Fruit fly (Drosophila melanogaster) whole organism, prepupa: ENCODE results near the gene mRpL45.
A peak's percentile ranks its signal among the peaks of the same experiment; 100 is the strongest.

Experiments
- Blimp-1 ChIP-seq: fragments of 200-800 bp; sonication (Bioruptor generic); optimal IDR thresholded peaks from 3 replicates; lab custom pipeline; 2017; ENCODE audit warnings: missing biosample characterization, missing genetic modification characterization, mild to moderate bottlenecking, moderate library complexity, missing genetic modification reagents
- CG10631 ChIP-seq: fragments of 200-800 bp; sonication (Bioruptor generic); optimal IDR thresholded peaks from 2 replicates; lab custom pipeline; 2016; ENCODE audit warnings: missing biosample characterization, missing genetic modification characterization
- CG10669 ChIP-seq: fragments of 200-800 bp; sonication (Bioruptor generic); optimal IDR thresholded peaks from 3 replicates; lab custom pipeline; 2018; ENCODE audit warnings: missing biosample characterization, mild to moderate bottlenecking, missing genetic modification characterization, moderate library complexity
- CG11294 ChIP-seq: fragments of 200-800 bp; sonication (Bioruptor generic); IDR thresholded peaks from 2 replicates; pipeline ENCODE4 v1.3.6; 2022; ENCODE audit warnings: missing biosample characterization, missing genetic modification characterization
- CG11762 ChIP-seq: fragments of 200-800 bp; sonication (Bioruptor generic); optimal IDR thresholded peaks from 3 replicates; lab custom pipeline; 2016; ENCODE audit warnings: missing biosample characterization, missing genetic modification characterization; ENCODE audit not compliant: insufficient read depth
- CG11902 ChIP-seq: fragments of 200-800 bp; sonication (Bioruptor generic); optimal IDR thresholded peaks from 3 replicates; lab custom pipeline; 2016; ENCODE audit warnings: missing biosample characterization, missing genetic modification characterization
- CG15336 ChIP-seq: fragments of 200-800 bp; sonication (Bioruptor generic); IDR thresholded peaks from 2 replicates; pipeline ENCODE4 v1.3.6; 2022; ENCODE audit warnings: missing biosample characterization, missing genetic modification characterization
- CG1621 ChIP-seq: fragments of 200-800 bp; sonication (Bioruptor generic); optimal IDR thresholded peaks from 3 replicates; lab custom pipeline; 2018; ENCODE audit warnings: missing biosample characterization, mild to moderate bottlenecking, missing genetic modification characterization
- CG3032 ChIP-seq: fragments of 200-800 bp; optimal IDR thresholded peaks from 2 replicates; lab custom pipeline; 2019; ENCODE audit warnings: missing biosample characterization, mild to moderate bottlenecking, missing genetic modification characterization, moderate library complexity
- CG32006 ChIP-seq: fragments of 200-800 bp; sonication (Bioruptor generic); optimal IDR thresholded peaks from 3 replicates; lab custom pipeline; 2017; ENCODE audit warnings: missing biosample characterization, mild to moderate bottlenecking, missing genetic modification characterization
- CG34406 ChIP-seq: fragments of 200-800 bp; sonication (Bioruptor generic); optimal IDR thresholded peaks from 3 replicates; lab custom pipeline; 2016; ENCODE audit warnings: missing biosample characterization, missing genetic modification characterization
- CG3919 ChIP-seq: fragments of 200-800 bp; sonication (Bioruptor generic); optimal IDR thresholded peaks from 3 replicates; lab custom pipeline; 2016; ENCODE audit warnings: missing biosample characterization, missing genetic modification characterization
- CG4318 ChIP-seq: fragments of 200-800 bp; sonication (Bioruptor generic); optimal IDR thresholded peaks from 3 replicates; lab custom pipeline; 2017; ENCODE audit warnings: missing biosample characterization, mild to moderate bottlenecking, missing genetic modification characterization
- CG6276 ChIP-seq: fragments of 200-800 bp; sonication (Bioruptor generic); optimal IDR thresholded peaks from 2 replicates; lab custom pipeline; 2017; ENCODE audit warnings: missing biosample characterization, mild to moderate bottlenecking, missing genetic modification characterization
- CG6792 ChIP-seq: fragments of 200-800 bp; sonication (Bioruptor generic); optimal IDR thresholded peaks from 3 replicates; lab custom pipeline; 2016; ENCODE audit warnings: missing biosample characterization, missing genetic modification characterization
- CG6808 ChIP-seq: fragments of 200-800 bp; sonication (Bioruptor generic); optimal IDR thresholded peaks from 3 replicates; lab custom pipeline; 2017; ENCODE audit warnings: missing biosample characterization, missing genetic modification characterization, mild to moderate bottlenecking, moderate library complexity, missing genetic modification reagents
- CG6854 ChIP-seq: fragments of 200-800 bp; sonication (Bioruptor generic); optimal IDR thresholded peaks from 2 replicates; lab custom pipeline; 2017; ENCODE audit warnings: missing biosample characterization, mild to moderate bottlenecking, missing genetic modification characterization
- CG7368 ChIP-seq: fragments of 200-800 bp; sonication (Bioruptor generic); optimal IDR thresholded peaks from 3 replicates; lab custom pipeline; 2016; ENCODE audit warnings: missing biosample characterization, missing genetic modification characterization
- CG8119 ChIP-seq: fragments of 200-800 bp; sonication (Bioruptor generic); IDR thresholded peaks from 3 replicates; pipeline ENCODE4 v1.3.6; 2022; ENCODE audit warnings: missing biosample characterization, missing genetic modification characterization
- CG8319 ChIP-seq: fragments of 200-800 bp; sonication (Bioruptor generic); optimal IDR thresholded peaks from 3 replicates; lab custom pipeline; 2016; ENCODE audit warnings: missing biosample characterization, missing genetic modification characterization
- CG8632 ChIP-seq: fragments of 200-800 bp; sonication (Bioruptor generic); optimal IDR thresholded peaks from 3 replicates; lab custom pipeline; 2016; ENCODE audit warnings: missing biosample characterization, missing genetic modification characterization
- CG9139 ChIP-seq: fragments of 200-800 bp; sonication (Bioruptor generic); optimal IDR thresholded peaks from 3 replicates; lab custom pipeline; 2017; ENCODE audit warnings: missing biosample characterization, mild to moderate bottlenecking, missing genetic modification characterization
- Eip75B ChIP-seq: fragments of 200-800 bp; sonication (Bioruptor generic); optimal IDR thresholded peaks from 3 replicates; lab custom pipeline; 2016; ENCODE audit warnings: missing biosample characterization, missing genetic modification characterization
- Ets21C ChIP-seq: fragments of 200-800 bp; sonication (Bioruptor generic); optimal IDR thresholded peaks from 3 replicates; lab custom pipeline; 2016; ENCODE audit warnings: missing biosample characterization, missing genetic modification characterization
- Ets96B ChIP-seq: fragments of 200-800 bp; optimal IDR thresholded peaks from 2 replicates; lab custom pipeline; 2019; ENCODE audit warnings: missing biosample characterization, mild to moderate bottlenecking, missing genetic modification characterization, moderate library complexity
- Gug ChIP-seq: fragments of 200-800 bp; sonication (Bioruptor generic); IDR thresholded peaks from 2 replicates; pipeline ENCODE4 v1.3.6; 2022; ENCODE audit warnings: missing biosample characterization, missing genetic modification characterization
- Hr38 ChIP-seq: sonication (Bioruptor generic); optimal IDR thresholded peaks from 2 replicates; lab custom pipeline; 2016; ENCODE audit warnings: missing biosample characterization, missing genetic modification characterization
- Hr39 ChIP-seq: fragments of 200-800 bp; sonication (Bioruptor generic); optimal IDR thresholded peaks from 2 replicates; lab custom pipeline; 2016; ENCODE audit warnings: missing biosample characterization, missing genetic modification characterization
- Hr4 ChIP-seq: fragments of 200-800 bp; sonication (Bioruptor generic); optimal IDR thresholded peaks from 3 replicates; lab custom pipeline; 2016; ENCODE audit warnings: missing biosample characterization, missing genetic modification characterization
- Lpt ChIP-seq: fragments of 200-800 bp; sonication (Bioruptor generic); optimal IDR thresholded peaks from 3 replicates; lab custom pipeline; 2016; ENCODE audit warnings: missing biosample characterization, missing genetic modification characterization
- Met ChIP-seq: fragments of 200-800 bp; sonication (Bioruptor generic); optimal IDR thresholded peaks from 3 replicates; lab custom pipeline; 2016; ENCODE audit warnings: missing biosample characterization, missing genetic modification characterization
- Smox ChIP-seq: fragments of 200-800 bp; sonication (Bioruptor generic); optimal IDR thresholded peaks from 3 replicates; lab custom pipeline; 2016; ENCODE audit warnings: missing biosample characterization, missing genetic modification characterization
- Sox102F ChIP-seq: fragments of 200-800 bp; sonication (Bioruptor generic); optimal IDR thresholded peaks from 2 replicates; lab custom pipeline; 2016; ENCODE audit warnings: missing biosample characterization, mild to moderate bottlenecking, missing genetic modification characterization
- Sox14 ChIP-seq: fragments of 200-800 bp; sonication (Bioruptor generic); optimal IDR thresholded peaks from 3 replicates; lab custom pipeline; 2016; ENCODE audit warnings: missing biosample characterization, missing genetic modification characterization
- Sox15 ChIP-seq: fragments of 200-800 bp; sonication (Bioruptor generic); optimal IDR thresholded peaks from 3 replicates; lab custom pipeline; 2016; ENCODE audit warnings: missing biosample characterization, missing genetic modification characterization
- cyc ChIP-seq: fragments of 200-800 bp; sonication (Bioruptor generic); optimal IDR thresholded peaks from 3 replicates; lab custom pipeline; 2016; ENCODE audit warnings: missing biosample characterization, missing genetic modification characterization
- dac ChIP-seq: fragments of 200-800 bp; sonication (Bioruptor generic); optimal IDR thresholded peaks from 2 replicates; lab custom pipeline; 2017; ENCODE audit warnings: missing biosample characterization, mild to moderate bottlenecking, missing genetic modification characterization
- dsx ChIP-seq: fragments of 200-800 bp; optimal IDR thresholded peaks from 3 replicates; lab custom pipeline; 2019; ENCODE audit warnings: missing biosample characterization, mild to moderate bottlenecking, missing genetic modification characterization, moderate library complexity; ENCODE audit not compliant: poor library complexity, severe bottlenecking
- eg ChIP-seq: fragments of 200-800 bp; sonication (Bioruptor generic); IDR thresholded peaks from 3 replicates; pipeline ENCODE4 v1.3.6; 2022; ENCODE audit warnings: missing biosample characterization, missing genetic modification characterization
- esn ChIP-seq: fragments of 200-800 bp; sonication (Bioruptor generic); optimal IDR thresholded peaks from 2 replicates; lab custom pipeline; 2016; ENCODE audit warnings: missing biosample characterization, mild to moderate bottlenecking, missing genetic modification characterization, moderate library complexity
- fd59A ChIP-seq: fragments of 200-800 bp; sonication (Bioruptor generic); optimal IDR thresholded peaks from 2 replicates; lab custom pipeline; 2017; ENCODE audit warnings: missing biosample characterization, mild to moderate bottlenecking, missing genetic modification characterization, missing genetic modification reagents
- fkh ChIP-seq: fragments of 200-800 bp; sonication (Bioruptor generic); optimal IDR thresholded peaks from 3 replicates; lab custom pipeline; 2017; ENCODE audit warnings: missing biosample characterization, mild to moderate bottlenecking, missing genetic modification characterization, moderate library complexity
- lz ChIP-seq: fragments of 200-800 bp; sonication (Bioruptor generic); optimal IDR thresholded peaks from 3 replicates; lab custom pipeline; 2016; ENCODE audit warnings: missing biosample characterization, missing genetic modification characterization
- net ChIP-seq: fragments of 200-800 bp; sonication (Bioruptor generic); optimal IDR thresholded peaks from 3 replicates; lab custom pipeline; 2016; ENCODE audit warnings: missing biosample characterization, missing genetic modification characterization
- pdm3 ChIP-seq: fragments of 200-800 bp; sonication (Bioruptor generic); optimal IDR thresholded peaks from 3 replicates; lab custom pipeline; 2016; ENCODE audit warnings: missing biosample characterization, missing genetic modification characterization
- salr ChIP-seq, 2 experiments: fragments of 200-800 bp; sonication (Bioruptor generic); optimal IDR thresholded peaks; 3 replicates each; lab custom pipeline; 2016 to 2018; ENCODE audit warnings: missing biosample characterization in 2 of 2, missing genetic modification characterization in 2 of 2, mild to moderate bottlenecking in 1 of 2
- spab ChIP-seq: fragments of 200-800 bp; sonication (Bioruptor generic); optimal IDR thresholded peaks from 2 replicates; lab custom pipeline; 2017; ENCODE audit warnings: missing biosample characterization, mild to moderate bottlenecking, missing genetic modification characterization, missing genetic modification reagents
- ss ChIP-seq, 2 experiments: fragments of 200-800 bp; sonication (Bioruptor generic); optimal IDR thresholded peaks; 2 replicates in 1 of 2; 3 replicates in 1 of 2; lab custom pipeline; 2017 to 2018; ENCODE audit warnings: mild to moderate bottlenecking in 2 of 2, missing biosample characterization in 2 of 2, missing genetic modification characterization in 2 of 2, moderate library complexity in 1 of 2
- svp ChIP-seq: fragments of 200-800 bp; sonication (Bioruptor generic); peaks from one replicate; lab custom pipeline; 2016; ENCODE audit warnings: missing biosample characterization, missing genetic modification characterization
- topi ChIP-seq: fragments of 200-800 bp; sonication (Bioruptor generic); optimal IDR thresholded peaks from 3 replicates; lab custom pipeline; 2016; ENCODE audit warnings: missing biosample characterization, missing genetic modification characterization
- vri ChIP-seq: fragments of 200-800 bp; sonication (Bioruptor generic); optimal IDR thresholded peaks from 3 replicates; lab custom pipeline; 2016; ENCODE audit warnings: missing biosample characterization, mild to moderate bottlenecking, missing genetic modification characterization

Gene mRpL45

dm6 chr3R:22590668-22591275, 27.5 kb upstream of the mRpL45 start:
- peak; percentile 92 for TF ChIP-seq CG32006
- peak; percentile 76 for TF ChIP-seq net (GFP tag; lab: Kevin White, UChicago)
- peak; percentile 24 for TF ChIP-seq CG11762 (GFP tag; lab: Kevin White, UChicago)
- no peak for TF ChIP-seq Sox15 (GFP tag; lab: Kevin White, UChicago)
- TF ChIP-seq Lpt: peak; percentile 65
- peak; percentile 71; the same call in 2 of the 3 replicates for TF ChIP-seq CG8119 (GFP tag; lab: Robert Waterston, UW)
- TF ChIP-seq pdm3: peak; percentile 72
- peak; percentile 13 for TF ChIP-seq CG34406 (GFP tag; lab: Kevin White, UChicago)
- TF ChIP-seq Met: peak; percentile 50
- peak; percentile 55 for TF ChIP-seq CG6792 (GFP tag; lab: Kevin White, UChicago)
- peak in 1 of 2 experiments; percentile 65 for TF ChIP-seq salr (GFP tag; optimal IDR thresholded peaks at IDR 0.05; lab: Kevin White, UChicago)
- no peak; the same call in 1 of the 2 replicates for TF ChIP-seq CG11294 (GFP tag; lab: Robert Waterston, UW)
- peak; percentile 7 for TF ChIP-seq CG7368 (GFP tag; lab: Kevin White, UChicago)
- peak; percentile 70 for TF ChIP-seq Sox14 (GFP tag; lab: Kevin White, UChicago)
- TF ChIP-seq topi: peak; percentile 16
- TF ChIP-seq fd59A (GFP tag; lab: Kevin White, UChicago): peak; percentile 40
- TF ChIP-seq CG4318 (GFP tag; lab: Kevin White, UChicago): peak; percentile 80
- no peak for TF ChIP-seq CG11902 (GFP tag; lab: Kevin White, UChicago)
- peak; percentile 45 for TF ChIP-seq CG8632 (GFP tag; lab: Kevin White, UChicago)
- peak; percentile 67 for TF ChIP-seq CG10631 (GFP tag; lab: Kevin White, UChicago)
- peak; percentile 62 for TF ChIP-seq Eip75B (GFP tag; lab: Kevin White, UChicago)
- TF ChIP-seq ss (GFP tag; optimal IDR thresholded peaks at IDR 0.05; lab: Kevin White, UChicago): peak in 1 of 2 experiments; percentile 15
- peak; percentile 22 for TF ChIP-seq CG6808 (GFP tag; lab: Kevin White, UChicago)
- TF ChIP-seq Ets96B: peak; percentile 37
- peak; percentile 22 for TF ChIP-seq Sox102F (GFP tag; lab: Kevin White, UChicago)
- TF ChIP-seq CG10669 (GFP tag; lab: Kevin White, UChicago): no peak
- TF ChIP-seq spab (GFP tag; lab: Kevin White, UChicago): peak; percentile 11
- TF ChIP-seq CG6854: no peak
- no peak for TF ChIP-seq dsx (GFP tag; lab: Kevin White, UChicago)
- peak; percentile 64 for TF ChIP-seq esn
- peak; percentile 21 for TF ChIP-seq CG3032 (tag; lab: Kevin White, UChicago)
- no peak for TF ChIP-seq CG8319 (GFP tag; lab: Kevin White, UChicago)
- TF ChIP-seq fkh (GFP tag; lab: Kevin White, UChicago): peak; percentile 76
- peak; percentile 4 for TF ChIP-seq cyc
- no peak for TF ChIP-seq vri (GFP tag; lab: Kevin White, UChicago)
- peak; percentile 64 for TF ChIP-seq lz (GFP tag; lab: Kevin White, UChicago)
- peak; percentile 64; the same call in 1 of the 3 replicates for TF ChIP-seq eg (GFP tag; lab: Robert Waterston, UW)
- TF ChIP-seq svp: peak; percentile 62
- peak; percentile 10 for TF ChIP-seq Ets21C (GFP tag; lab: Kevin White, UChicago)
- peak; percentile 23 for TF ChIP-seq Smox
- TF ChIP-seq CG1621: no peak
- TF ChIP-seq CG15336 (GFP tag; lab: Robert Waterston, UW): peak; percentile 71
- peak; percentile 85 for TF ChIP-seq Hr4
- TF ChIP-seq CG3919 (GFP tag; lab: Kevin White, UChicago): peak; percentile 55
- TF ChIP-seq Gug (GFP tag; lab: Robert Waterston, UW): peak; percentile 57
- peak; percentile 48 for TF ChIP-seq Hr39 (GFP tag; lab: Kevin White, UChicago)
- TF ChIP-seq Hr38 (GFP tag; lab: Kevin White, UChicago): no peak
- TF ChIP-seq Blimp-1: no peak
- no peak for TF ChIP-seq CG9139 (GFP tag; lab: Kevin White, UChicago)
- peak; percentile 68 for TF ChIP-seq dac (GFP tag; lab: Kevin White, UChicago)
- TF ChIP-seq CG6276 (GFP tag; lab: Kevin White, UChicago): peak; percentile 77
